Worm (Caenorhabditis elegans): ENCODE results near the gene ldb-1.

ldb-1 gene

DNA sequence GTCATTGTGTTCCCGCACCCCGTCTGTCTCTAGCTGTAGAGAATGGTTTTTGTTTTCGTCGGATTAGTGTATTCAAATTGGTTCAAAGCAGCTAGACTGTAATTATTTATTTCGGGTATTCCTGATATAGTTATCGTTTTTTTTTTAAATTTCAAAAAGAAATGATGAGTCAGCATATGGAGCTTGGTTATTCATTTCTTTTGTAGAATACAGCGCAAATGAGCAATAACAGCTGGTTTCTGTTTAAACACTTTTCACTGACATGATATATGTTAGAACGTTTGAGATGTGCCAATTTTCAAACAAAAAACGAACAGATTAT is 37.9 kb upstream of the ldb-1 start:
- TF ChIP-seq php-3 (GFP tag; IDR thresholded peaks at IDR 0.05) (no peak), aly-2 (tag; optimal IDR thresholded peaks at IDR 0.05) (no peak), unc-62 (GFP tag; optimal IDR thresholded peaks at IDR 0.05 in 1 of 2) (peak in 1 of 2 experiments; percentile 94), unc-62 (tag; optimal IDR thresholded peaks at IDR 0.05) (no peak)

DNA sequence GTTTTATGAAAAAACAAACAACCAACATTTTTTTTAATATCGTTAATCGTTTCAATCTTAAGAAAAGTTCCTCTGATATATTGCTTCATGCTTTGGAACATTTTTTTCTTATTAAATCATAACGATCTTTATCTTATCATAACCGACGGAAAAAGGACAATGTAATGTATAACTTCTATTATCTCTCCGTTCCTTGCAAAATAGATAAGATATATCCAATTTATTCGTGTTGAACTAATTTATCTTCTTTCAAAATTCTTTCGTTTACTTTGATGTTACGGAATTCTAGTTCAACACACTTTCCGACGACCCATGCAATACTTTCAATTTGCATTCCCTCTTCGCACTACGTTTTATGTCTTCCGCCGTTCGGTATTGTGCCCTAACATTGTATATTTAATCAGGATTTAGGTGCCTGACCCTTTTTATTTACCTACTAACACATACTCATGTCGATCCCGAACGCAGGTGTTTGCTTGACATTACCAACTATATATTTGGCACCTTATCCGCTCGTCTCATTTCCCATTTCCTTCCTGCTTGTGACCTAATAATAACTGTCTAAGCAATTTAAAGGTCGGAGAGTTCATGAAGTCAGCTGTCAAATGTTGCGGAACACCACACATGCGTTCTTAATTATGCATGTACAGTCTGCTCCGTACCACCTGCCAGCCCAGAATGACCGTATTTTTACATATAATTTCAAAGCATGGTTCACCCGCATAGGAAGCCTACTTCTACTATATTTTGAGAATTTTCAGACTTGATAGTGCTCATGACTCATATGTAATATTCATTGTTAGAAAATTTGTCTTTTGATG is 37.2 kb upstream of the ldb-1 start:
- TF ChIP-seq unc-62 (GFP tag; optimal IDR thresholded peaks at IDR 0.05 in 1 of 2) (peak in 1 of 2 experiments; percentile 94), unc-62 (tag; optimal IDR thresholded peaks at IDR 0.05) (no peak), lin-39 (tag; optimal IDR thresholded peaks at IDR 0.05) (no peak)

DNA sequence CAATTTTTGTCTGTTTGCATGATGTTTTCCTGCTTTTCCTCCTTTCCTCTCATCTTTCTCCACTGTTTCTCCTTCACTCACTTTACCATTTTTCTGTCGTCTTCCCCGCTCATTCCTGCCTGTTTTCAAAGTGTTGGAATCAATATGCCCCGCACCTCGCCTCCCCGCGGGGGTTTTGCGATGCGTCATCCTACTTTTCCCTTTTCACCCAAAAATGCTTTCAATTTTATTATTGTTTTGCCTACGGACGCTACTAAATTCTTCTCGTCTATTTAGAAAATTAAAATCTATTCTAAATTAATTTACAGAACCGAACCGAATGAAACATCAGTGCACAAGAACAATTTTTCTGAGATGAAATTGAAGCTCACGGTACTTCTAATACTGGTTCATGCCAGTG is 36.5 kb upstream of the ldb-1 start, which contains the start of gene ver-3:
TSS of gene ver-3 (plus strand) at position 301 of the 400 bp plus-strand sequence.
- peak; percentile 38 for TF ChIP-seq dve-1 (tag; optimal IDR thresholded peaks at IDR 0.05; ENCODE audit: insufficient read depth)
- no peak for TF ChIP-seq nhr-6 (tag; optimal IDR thresholded peaks at IDR 0.05)
- TF ChIP-seq fos-1 (tag; optimal IDR thresholded peaks at IDR 0.05), result no peak
- no peak for TF ChIP-seq nhr-77 (tag; optimal IDR thresholded peaks at IDR 0.05)
- TF ChIP-seq lin-29 (GFP tag; IDR thresholded peaks at IDR 0.05), result no peak
- peak; percentile 64 for TF ChIP-seq aha-1 (tag)
- no peak for TF ChIP-seq nhr-41 (GFP tag; IDR thresholded peaks at IDR 0.05)
- no peak for TF ChIP-seq nhr-111 (GFP tag; optimal IDR thresholded peaks at IDR 0.05)
- no peak for TF ChIP-seq hif-1 (tag; optimal IDR thresholded peaks at IDR 0.05)
- no peak for TF ChIP-seq jun-1 (tag; optimal IDR thresholded peaks at IDR 0.05)
- TF ChIP-seq T20F7.1 (GFP tag; optimal IDR thresholded peaks at IDR 0.05), result no peak
- no peak for TF ChIP-seq lin-15B (tag; optimal IDR thresholded peaks at IDR 0.05)
- TF ChIP-seq pqm-1 (tag; optimal IDR thresholded peaks at IDR 0.05), result peak; percentile 23
- no peak for TF ChIP-seq F44E2.7 (GFP tag; IDR thresholded peaks at IDR 0.05)

DNA sequence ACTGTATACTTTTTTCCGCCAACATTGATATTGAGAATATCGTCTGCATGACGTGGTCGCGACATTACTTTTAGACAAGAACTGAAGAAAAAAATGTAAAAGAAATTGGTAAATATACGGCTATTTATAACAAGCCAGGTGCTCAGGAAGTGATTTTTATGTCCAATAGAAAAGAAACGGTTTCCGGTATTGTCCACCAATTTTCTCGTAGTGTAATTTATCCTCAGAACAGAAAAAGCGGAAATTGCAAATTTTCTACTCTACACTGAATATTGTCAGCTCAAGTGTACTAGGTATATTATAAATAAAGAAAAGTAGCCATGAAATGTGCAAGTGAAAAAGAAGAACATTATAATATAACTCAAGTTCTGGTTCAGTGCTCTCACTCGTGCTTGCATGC is 29.5 kb upstream of the ldb-1 start, which contains the start of gene F59F3.6:
TSS of gene F59F3.6 (minus strand) at position 101 of the 400 bp plus-strand sequence.
- no peak for TF ChIP-seq spr-1 (tag; optimal IDR thresholded peaks at IDR 0.05)
- peak; percentile 45 for TF ChIP-seq aha-1 (tag)

DNA sequence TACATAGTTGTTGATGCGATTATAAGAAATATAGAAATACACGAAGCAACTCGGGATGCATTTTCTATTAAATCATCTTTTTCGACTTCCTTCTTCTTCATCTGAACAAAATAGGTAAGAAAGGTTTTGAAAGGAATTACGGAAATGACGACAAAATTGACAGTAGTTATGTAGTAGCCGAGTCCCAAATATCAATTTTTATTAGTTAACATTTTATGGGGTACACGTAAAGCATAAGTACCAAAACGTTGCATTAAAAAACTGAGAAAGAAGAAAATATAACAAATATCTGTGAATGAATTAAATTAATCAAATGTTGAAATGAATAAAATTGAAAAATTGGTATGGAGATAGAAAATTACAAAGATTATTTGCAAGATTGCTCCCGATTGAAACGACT is 27.0 kb upstream of the ldb-1 start, which contains the start of gene col-177:
TSS of gene col-177 (minus strand) at position 101 of the 400 bp plus-strand sequence.
- TF ChIP-seq pha-4 (GFP tag; IDR thresholded peaks at IDR 0.05) (no peak), pha-4 (tag; optimal IDR thresholded peaks at IDR 0.05) (no peak), daf-16 (GFP tag; optimal IDR thresholded peaks at IDR 0.05) (no peak), daf-16 (tag; optimal IDR thresholded peaks at IDR 0.05) (no peak), set-16 (GFP tag; IDR thresholded peaks at IDR 0.05) (no peak), madf-5 (GFP tag; IDR thresholded peaks at IDR 0.05) (no peak)

- no peak for TF ChIP-seq egl-27 (tag; optimal IDR thresholded peaks at IDR 0.05)
- no peak for TF ChIP-seq ceh-62 (tag; optimal IDR thresholded peaks at IDR 0.05)
- TF ChIP-seq nhr-48 (tag; optimal IDR thresholded peaks at IDR 0.05), result no peak
- no peak for TF ChIP-seq arid-1 (GFP tag; conservative IDR thresholded peaks at IDR 0.05)
- TF ChIP-seq nhr-42 (GFP tag; IDR thresholded peaks at IDR 0.05), result no peak
- TF ChIP-seq nhr-111 (GFP tag; optimal IDR thresholded peaks at IDR 0.05), result no peak
- no peak for TF ChIP-seq mdl-1 (tag; optimal IDR thresholded peaks at IDR 0.05)
- TF ChIP-seq ama-1 (optimal IDR thresholded peaks at IDR 0.05), result no peak
- no peak for TF ChIP-seq nhr-237 (tag; optimal IDR thresholded peaks at IDR 0.05)
- no peak for TF ChIP-seq nhr-11 (tag; optimal IDR thresholded peaks at IDR 0.05)
- TF ChIP-seq pha-4 (GFP tag; IDR thresholded peaks at IDR 0.05), result no peak
- no peak for TF ChIP-seq pha-4 (tag; optimal IDR thresholded peaks at IDR 0.05)
- no peak for TF ChIP-seq duxl-1 (tag; optimal IDR thresholded peaks at IDR 0.05; ENCODE audit: poor library complexity)
- TF ChIP-seq daf-8 (GFP tag; IDR thresholded peaks at IDR 0.05), result no peak
- TF ChIP-seq nhr-76 (tag; optimal IDR thresholded peaks at IDR 0.05), result no peak
- no peak for TF ChIP-seq zip-2 (tag; optimal IDR thresholded peaks at IDR 0.05)
These were observed 25.0 kb upstream of the ldb-1 start for ce11 chrX:11003701-11004100.
